Fruit fly (Drosophila melanogaster) whole organism, prepupa: ENCODE data around the gene Mnat9.
A peak's percentile ranks its signal among the peaks of the same experiment; 100 is the strongest.

ENCODE experiments used
- CG10669 ChIP-seq: fragments of 200-800 bp; sonication (Bioruptor generic); optimal IDR thresholded peaks from 3 replicates; lab custom pipeline; 2018; ENCODE audit warnings: missing biosample characterization, mild to moderate bottlenecking, missing genetic modification characterization, moderate library complexity
- CG11902 ChIP-seq: fragments of 200-800 bp; sonication (Bioruptor generic); optimal IDR thresholded peaks from 3 replicates; lab custom pipeline; 2016; ENCODE audit warnings: missing biosample characterization, missing genetic modification characterization
- CG1621 ChIP-seq: fragments of 200-800 bp; sonication (Bioruptor generic); optimal IDR thresholded peaks from 3 replicates; lab custom pipeline; 2018; ENCODE audit warnings: missing biosample characterization, mild to moderate bottlenecking, missing genetic modification characterization
- CG3032 ChIP-seq: fragments of 200-800 bp; optimal IDR thresholded peaks from 2 replicates; lab custom pipeline; 2019; ENCODE audit warnings: missing biosample characterization, mild to moderate bottlenecking, missing genetic modification characterization, moderate library complexity
- CG3919 ChIP-seq: fragments of 200-800 bp; sonication (Bioruptor generic); optimal IDR thresholded peaks from 3 replicates; lab custom pipeline; 2016; ENCODE audit warnings: missing biosample characterization, missing genetic modification characterization
- CG6808 ChIP-seq: fragments of 200-800 bp; sonication (Bioruptor generic); optimal IDR thresholded peaks from 3 replicates; lab custom pipeline; 2017; ENCODE audit warnings: missing biosample characterization, missing genetic modification characterization, mild to moderate bottlenecking, moderate library complexity, missing genetic modification reagents
- CG9139 ChIP-seq: fragments of 200-800 bp; sonication (Bioruptor generic); optimal IDR thresholded peaks from 3 replicates; lab custom pipeline; 2017; ENCODE audit warnings: missing biosample characterization, mild to moderate bottlenecking, missing genetic modification characterization
- Eip78C ChIP-seq: fragments of 200-800 bp; sonication (Bioruptor generic); peaks from one replicate; lab custom pipeline; 2016; ENCODE audit warnings: missing biosample characterization, missing genetic modification characterization
- Ets96B ChIP-seq: fragments of 200-800 bp; optimal IDR thresholded peaks from 2 replicates; lab custom pipeline; 2019; ENCODE audit warnings: missing biosample characterization, mild to moderate bottlenecking, missing genetic modification characterization, moderate library complexity
- Gug ChIP-seq: fragments of 200-800 bp; sonication (Bioruptor generic); IDR thresholded peaks from 2 replicates; pipeline ENCODE4 v1.3.6; 2022; ENCODE audit warnings: missing biosample characterization, missing genetic modification characterization
- Hr38 ChIP-seq: sonication (Bioruptor generic); optimal IDR thresholded peaks from 2 replicates; lab custom pipeline; 2016; ENCODE audit warnings: missing biosample characterization, missing genetic modification characterization
- Hr4 ChIP-seq: fragments of 200-800 bp; sonication (Bioruptor generic); optimal IDR thresholded peaks from 3 replicates; lab custom pipeline; 2016; ENCODE audit warnings: missing biosample characterization, missing genetic modification characterization
- Smox ChIP-seq: fragments of 200-800 bp; sonication (Bioruptor generic); optimal IDR thresholded peaks from 3 replicates; lab custom pipeline; 2016; ENCODE audit warnings: missing biosample characterization, missing genetic modification characterization
- acj6 ChIP-seq: fragments of 200-800 bp; sonication (Bioruptor generic); optimal IDR thresholded peaks from 3 replicates; lab custom pipeline; 2016; ENCODE audit warnings: missing biosample characterization, missing genetic modification characterization
- dsx ChIP-seq: fragments of 200-800 bp; optimal IDR thresholded peaks from 3 replicates; lab custom pipeline; 2019; ENCODE audit warnings: missing biosample characterization, mild to moderate bottlenecking, missing genetic modification characterization, moderate library complexity; ENCODE audit not compliant: poor library complexity, severe bottlenecking
- eg ChIP-seq: fragments of 200-800 bp; sonication (Bioruptor generic); IDR thresholded peaks from 3 replicates; pipeline ENCODE4 v1.3.6; 2022; ENCODE audit warnings: missing biosample characterization, missing genetic modification characterization
- fkh ChIP-seq: fragments of 200-800 bp; sonication (Bioruptor generic); optimal IDR thresholded peaks from 3 replicates; lab custom pipeline; 2017; ENCODE audit warnings: missing biosample characterization, mild to moderate bottlenecking, missing genetic modification characterization, moderate library complexity
- lz ChIP-seq: fragments of 200-800 bp; sonication (Bioruptor generic); optimal IDR thresholded peaks from 3 replicates; lab custom pipeline; 2016; ENCODE audit warnings: missing biosample characterization, missing genetic modification characterization

The Mnat9 gene

DNA sequence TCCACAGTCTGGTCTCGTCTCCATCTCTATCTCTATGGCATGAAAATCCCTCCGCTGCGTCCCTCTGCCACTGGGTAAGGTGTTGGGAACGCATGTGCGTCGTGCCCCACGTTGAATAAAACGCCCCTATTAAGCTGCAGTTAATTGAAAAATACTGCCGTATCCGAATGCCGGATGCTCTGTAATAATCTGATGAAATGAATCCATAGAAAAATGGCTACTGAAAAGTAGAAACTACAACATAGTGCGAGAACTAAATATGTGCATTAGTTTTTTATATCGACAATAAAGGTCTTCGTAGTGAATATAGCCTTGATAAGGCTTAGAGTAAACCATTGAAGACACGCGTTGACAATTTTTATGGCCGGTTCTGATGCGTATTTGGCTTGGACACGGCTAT is 49.2 kb downstream of the Mnat9 start (continued):
- TF ChIP-seq dsx (GFP tag; lab: Kevin White, UChicago) (peak; percentile 84), Ets96B (peak; percentile 69), CG9139 (GFP tag; lab: Kevin White, UChicago) (peak; percentile 55), CG11902 (GFP tag; lab: Kevin White, UChicago) (no peak), CG10669 (GFP tag; lab: Kevin White, UChicago) (peak; percentile 74), CG3919 (peak; percentile 63), Hr4 (GFP tag; lab: Kevin White, UChicago) (peak; percentile 70), acj6 (GFP tag; lab: Kevin White, UChicago) (peak; percentile 53), CG1621 (tag; lab: Kevin White, UChicago) (peak; percentile 78), lz (GFP tag; lab: Kevin White, UChicago) (peak; percentile 13), CG6808 (peak; percentile 74), Smox (GFP tag; lab: Kevin White, UChicago) (no peak), fkh (GFP tag; lab: Kevin White, UChicago) (no peak), Eip78C (GFP tag; lab: Kevin White, UChicago) (peak; percentile 92), Gug (GFP tag; lab: Robert Waterston, UW) (peak; percentile 79), CG3032 (tag; lab: Kevin White, UChicago) (peak; percentile 82), Hr38 (GFP tag; lab: Kevin White, UChicago) (no peak)

DNA sequence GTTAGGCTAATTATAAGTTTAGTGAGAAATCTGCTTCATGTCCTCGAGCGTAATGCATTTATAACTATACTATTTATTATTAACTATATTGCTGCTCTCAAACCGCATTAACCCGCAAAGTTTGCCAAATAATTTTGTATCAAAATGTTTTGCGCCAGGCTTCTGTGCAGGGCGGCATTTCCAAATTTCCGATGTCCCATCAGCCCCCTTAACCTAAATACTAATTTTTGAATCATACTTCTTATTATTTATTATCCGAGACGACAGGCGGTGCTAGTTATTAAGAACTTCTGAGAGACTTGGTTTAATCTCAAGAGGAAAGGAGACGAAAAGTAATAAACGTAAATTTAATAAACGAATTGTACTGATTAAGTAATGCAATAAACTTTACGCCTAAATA is 50.2 kb downstream of the Mnat9 start:
- TF ChIP-seq eg (no peak), Eip78C (GFP tag; lab: Kevin White, UChicago) (peak; percentile 7)
